Fruit fly (Drosophila melanogaster): ENCODE data around the gene CG7536.

Gene CG7536

dm6 chrX:18088432-18088831, at the start of gene CG7536:
Gene CG7536, minus strand, starts transcription at chrX:18088532.
- TF ChIP-seq cyc (GFP tag; optimal IDR thresholded peaks at IDR 0.05) (no peak), Gug (GFP tag; IDR thresholded peaks at IDR 0.05) (no peak), CG31627 (GFP tag; optimal IDR thresholded peaks at IDR 0.05) (no peak), salr (GFP tag; optimal IDR thresholded peaks at IDR 0.05) (no peak), Blimp-1 (GFP tag; optimal IDR thresholded peaks at IDR 0.05) (no peak), Hr4 (GFP tag; optimal IDR thresholded peaks at IDR 0.05) (no peak), CG6808 (GFP tag; optimal IDR thresholded peaks at IDR 0.05) (no peak), CG11902 (GFP tag; optimal IDR thresholded peaks at IDR 0.05) (no peak), CG8632 (GFP tag; optimal IDR thresholded peaks at IDR 0.05) (no peak), CG10631 (GFP tag; optimal IDR thresholded peaks at IDR 0.05) (no peak), Eip75B (GFP tag; optimal IDR thresholded peaks at IDR 0.05) (no peak), achi (GFP tag; optimal IDR thresholded peaks at IDR 0.05) (no peak), eg (GFP tag; IDR thresholded peaks at IDR 0.05) (no peak), CG6792 (GFP tag; optimal IDR thresholded peaks at IDR 0.05) (no peak), pdm3 (GFP tag; optimal IDR thresholded peaks at IDR 0.05) (no peak), CG6163 (GFP tag; IDR thresholded peaks at IDR 0.05) (no peak), Eip78C (GFP tag) (no peak), spab (GFP tag; optimal IDR thresholded peaks at IDR 0.05) (no peak), CG32006 (GFP tag; optimal IDR thresholded peaks at IDR 0.05) (no peak), Eip93F (GFP tag; optimal IDR thresholded peaks at IDR 0.05) (no peak)

DNA sequence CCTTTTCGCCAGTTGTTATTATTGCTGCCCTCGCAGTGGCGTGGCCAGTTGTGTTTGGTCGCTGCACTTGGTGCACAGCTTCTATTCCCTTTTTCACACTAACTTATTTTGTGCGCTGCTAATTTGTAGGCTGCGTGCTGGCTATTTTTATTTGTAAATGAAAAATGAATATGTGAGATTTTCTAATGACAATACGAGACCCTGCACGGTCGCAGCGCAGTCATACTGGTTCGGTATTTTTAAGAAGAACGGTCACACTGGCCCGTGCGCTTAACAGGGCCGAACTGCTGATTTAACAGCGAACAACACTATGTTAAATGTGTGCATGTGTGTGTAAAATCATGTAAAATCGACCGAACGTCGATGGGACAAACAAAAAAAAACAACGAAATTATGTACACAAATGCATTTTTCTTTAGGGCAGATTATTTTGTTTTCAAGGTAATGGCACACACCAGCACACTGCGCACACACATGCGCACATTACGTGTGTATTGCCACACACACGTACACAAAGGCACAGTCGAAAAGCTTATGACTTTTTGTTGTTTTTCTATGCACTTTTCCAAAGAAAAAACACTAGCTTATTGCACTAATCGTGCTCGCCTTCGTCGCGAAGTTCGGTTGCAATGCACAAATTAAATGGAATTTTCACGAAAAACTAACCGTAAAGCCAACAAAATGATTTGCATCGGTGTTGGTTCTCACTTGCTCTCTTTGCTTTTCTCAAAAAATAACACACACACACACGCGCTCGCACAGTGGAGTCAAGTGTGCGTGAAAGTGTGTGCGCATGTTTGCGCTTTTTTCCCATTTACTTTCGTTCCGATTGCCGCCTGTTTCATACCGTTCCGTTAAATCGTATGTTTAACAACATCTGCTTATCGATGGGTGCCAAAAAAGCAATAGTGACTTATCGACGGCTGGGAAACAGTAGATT, 48.8 kb upstream of the CG7536 start, which contains the start of gene ari-1:
ari-1 (minus strand) TSS at position 875 of the 940 bp plus-strand sequence.
- TF ChIP-seq CG8119 (GFP tag; IDR thresholded peaks at IDR 0.05) (no peak), Eip78C (GFP tag) (peak; percentile 67), dac (GFP tag; optimal IDR thresholded peaks at IDR 0.05) (peak; percentile 12), Hr4 (GFP tag; optimal IDR thresholded peaks at IDR 0.05) (no peak), Ets96B (tag; optimal IDR thresholded peaks at IDR 0.05) (no peak), Gug (GFP tag; IDR thresholded peaks at IDR 0.05) (no peak), vri (GFP tag; optimal IDR thresholded peaks at IDR 0.05) (peak; percentile 13), CG6276 (GFP tag; optimal IDR thresholded peaks at IDR 0.05) (peak; percentile 22), net (GFP tag; optimal IDR thresholded peaks at IDR 0.05) (no peak), ss (GFP tag; optimal IDR thresholded peaks at IDR 0.05) (peak in 1 of 2 experiments; percentile 33), Sox102F (GFP tag; optimal IDR thresholded peaks at IDR 0.05) (peak; percentile 16), fkh (GFP tag; optimal IDR thresholded peaks at IDR 0.05) (peak; percentile 47), CG15336 (GFP tag; IDR thresholded peaks at IDR 0.05) (0 out of 2 replicates have a peak, but pooled peaks have one; percentile 22)

dm6 chrX:18136059-18136458, 47.7 kb upstream of the CG7536 start:
- TF ChIP-seq CG31627 (GFP tag; optimal IDR thresholded peaks at IDR 0.05) (peak; percentile 62), CG3919 (GFP tag; optimal IDR thresholded peaks at IDR 0.05) (no peak), Eip78C (GFP tag) (peak; percentile 13), Hr39 (GFP tag; optimal IDR thresholded peaks at IDR 0.05) (peak; percentile 61), CG8119 (GFP tag; IDR thresholded peaks at IDR 0.05) (peak; percentile 51; the same call in 2 of the 3 replicates), cyc (GFP tag; optimal IDR thresholded peaks at IDR 0.05) (peak; percentile 46), Sox14 (GFP tag; optimal IDR thresholded peaks at IDR 0.05) (no peak), CG11902 (GFP tag; optimal IDR thresholded peaks at IDR 0.05) (peak; percentile 25), Sox102F (GFP tag; optimal IDR thresholded peaks at IDR 0.05) (peak; percentile 17), net (GFP tag; optimal IDR thresholded peaks at IDR 0.05) (no peak), Hr4 (GFP tag; optimal IDR thresholded peaks at IDR 0.05) (peak; percentile 53), Smox (GFP tag; optimal IDR thresholded peaks at IDR 0.05) (peak; percentile 15), lz (GFP tag; optimal IDR thresholded peaks at IDR 0.05) (peak; percentile 37), CG34406 (GFP tag; optimal IDR thresholded peaks at IDR 0.05) (peak; percentile 16), CG8319 (GFP tag; optimal IDR thresholded peaks at IDR 0.05) (peak; percentile 5), achi (GFP tag; optimal IDR thresholded peaks at IDR 0.05) (peak; percentile 48), Gug (GFP tag; IDR thresholded peaks at IDR 0.05) (peak; percentile 32; the same call in 1 of the 2 replicates), acj6 (GFP tag; optimal IDR thresholded peaks at IDR 0.05) (peak; percentile 25), Met (GFP tag; optimal IDR thresholded peaks at IDR 0.05) (peak; percentile 14), pdm3 (GFP tag; optimal IDR thresholded peaks at IDR 0.05) (peak; percentile 42), CG15336 (GFP tag; IDR thresholded peaks at IDR 0.05) (peak; percentile 65), topi (GFP tag; optimal IDR thresholded peaks at IDR 0.05) (peak; percentile 17), Eip93F (GFP tag; optimal IDR thresholded peaks at IDR 0.05) (no peak), CG6792 (GFP tag; optimal IDR thresholded peaks at IDR 0.05) (peak; percentile 26), CG9139 (GFP tag; optimal IDR thresholded peaks at IDR 0.05) (no peak), OdsH (GFP tag; optimal IDR thresholded peaks at IDR 0.05) (peak; percentile 43), Sox15 (GFP tag; optimal IDR thresholded peaks at IDR 0.05) (peak; percentile 25), esn (GFP tag; optimal IDR thresholded peaks at IDR 0.05) (peak; percentile 18), svp (GFP tag) (peak; percentile 40)
